Fruit fly (Drosophila melanogaster) whole organism, embryonic: ENCODE measurements around the gene mbm.

Experiments
- Atf3 ChIP-seq: fragments of 200-800 bp; sonication (Bioruptor generic); optimal IDR thresholded peaks from 3 replicates; lab custom pipeline; 2016; ENCODE audit warnings: missing biosample characterization, missing genetic modification characterization
- Atf6 ChIP-seq: fragments of 200-800 bp; sonication (Bioruptor generic); IDR thresholded peaks from 2 replicates; pipeline ENCODE4 v1.3.6; 2022; ENCODE audit warnings: missing biosample characterization, missing genetic modification characterization
- Awh ChIP-seq: fragments of 200-800 bp; sonication (Bioruptor generic); IDR thresholded peaks from 2 replicates; pipeline ENCODE4, ENCODE4 v1.3.6; 2022; ENCODE audit warnings: missing biosample characterization, missing genetic modification characterization
- Blimp-1 ChIP-seq: fragments of 200-800 bp; sonication (Bioruptor generic); optimal IDR thresholded peaks from 3 replicates; lab custom pipeline; 2018; ENCODE audit warnings: missing biosample characterization, missing genetic modification characterization, mild to moderate bottlenecking, moderate library complexity, missing genetic modification reagents
- C15 ChIP-seq: fragments of 200-800 bp; sonication (Bioruptor generic); IDR thresholded peaks from 3 replicates; pipeline ENCODE4 v1.3.6; 2022; ENCODE audit warnings: missing biosample characterization, missing genetic modification characterization
- CG10147 ChIP-seq: fragments of 200-800 bp; sonication (Bioruptor generic); optimal IDR thresholded peaks from 2 replicates; lab custom pipeline; 2019; ENCODE audit warnings: missing biosample characterization, mild to moderate bottlenecking, missing genetic modification characterization, moderate library complexity
- CG10366 ChIP-seq: fragments of 200-800 bp; sonication (Bioruptor generic); IDR thresholded peaks from 2 replicates; pipeline ENCODE4 v1.3.6; 2022; ENCODE audit warnings: missing biosample characterization, missing genetic modification characterization
- CG11456 ChIP-seq: fragments of 200-800 bp; sonication (Bioruptor generic); IDR thresholded peaks from 3 replicates; pipeline ENCODE4 v1.3.6; 2022; ENCODE audit warnings: missing biosample characterization, missing genetic modification characterization
- CG11560 ChIP-seq: fragments of 200-800 bp; sonication (Bioruptor generic); IDR thresholded peaks from 3 replicates; pipeline ENCODE4 v1.3.6; 2022; ENCODE audit warnings: missing biosample characterization, missing genetic modification characterization
- CG12942 ChIP-seq: fragments of 200-800 bp; sonication (Bioruptor generic); optimal IDR thresholded peaks from 3 replicates; lab custom pipeline; 2016; ENCODE audit warnings: missing biosample characterization, missing genetic modification characterization
- CG16863 ChIP-seq: fragments of 200-800 bp; sonication (Bioruptor generic); optimal IDR thresholded peaks from 3 replicates; lab custom pipeline; 2016; ENCODE audit warnings: missing biosample characterization, missing genetic modification characterization
- CG17912 ChIP-seq: fragments of 200-800 bp; sonication (Bioruptor generic); optimal IDR thresholded peaks from 2 replicates; lab custom pipeline; 2018; ENCODE audit warnings: missing biosample characterization, mild to moderate bottlenecking, missing genetic modification characterization
- CG1832 ChIP-seq: fragments of 200-800 bp; sonication (Bioruptor generic); optimal IDR thresholded peaks from 2 replicates; lab custom pipeline; 2017; ENCODE audit warnings: missing biosample characterization, mild to moderate bottlenecking, missing genetic modification characterization, inconsistent platforms
- CG18476 ChIP-seq: fragments of 200-800 bp; sonication (Bioruptor generic); optimal IDR thresholded peaks from 2 replicates; lab custom pipeline; 2016; ENCODE audit warnings: missing biosample characterization, mild to moderate bottlenecking, missing genetic modification characterization
- CG2116 ChIP-seq: fragments of 200-800 bp; sonication (Bioruptor generic); optimal IDR thresholded peaks from 3 replicates; lab custom pipeline; 2018; ENCODE audit warnings: missing biosample characterization, mild to moderate bottlenecking, missing genetic modification characterization
- CG2889 ChIP-seq: fragments of 200-800 bp; sonication (Bioruptor generic); IDR thresholded peaks from 3 replicates; pipeline ENCODE4 v1.3.6; 2022; ENCODE audit warnings: missing biosample characterization, missing genetic modification characterization
- CG31388 ChIP-seq: fragments of 200-800 bp; sonication (Bioruptor generic); optimal IDR thresholded peaks from 2 replicates; lab custom pipeline; 2016; ENCODE audit warnings: missing biosample characterization, missing genetic modification characterization
- CG32532 ChIP-seq: fragments of 200-800 bp; sonication (Bioruptor generic); IDR thresholded peaks from 2 replicates; pipeline ENCODE4 v1.3.6; 2022; ENCODE audit warnings: missing biosample characterization, missing genetic modification characterization
- CG3281 ChIP-seq: fragments of 200-800 bp; sonication (Bioruptor generic); optimal IDR thresholded peaks from 3 replicates; lab custom pipeline; 2017; ENCODE audit warnings: missing biosample characterization, mild to moderate bottlenecking, missing genetic modification characterization
- CG34422 ChIP-seq: fragments of 200-800 bp; sonication (Bioruptor generic); IDR thresholded peaks from 3 replicates; pipeline ENCODE4 v1.3.6; 2022; ENCODE audit warnings: missing biosample characterization, missing genetic modification characterization
- CG4328 ChIP-seq: fragments of 200-800 bp; sonication (Bioruptor generic); optimal IDR thresholded peaks from 3 replicates; lab custom pipeline; 2017; ENCODE audit warnings: missing biosample characterization, missing genetic modification reagents, missing genetic modification characterization
- CG7357 ChIP-seq: fragments of 200-800 bp; sonication (Bioruptor generic); IDR thresholded peaks from 3 replicates; pipeline ENCODE4 v1.3.6; 2022; ENCODE audit warnings: missing biosample characterization, missing genetic modification characterization
- CG7839 ChIP-seq: fragments of 200-800 bp; sonication (Bioruptor generic); optimal IDR thresholded peaks from 3 replicates; lab custom pipeline; 2018; ENCODE audit warnings: missing biosample characterization, mild to moderate bottlenecking, missing genetic modification characterization, moderate library complexity
- CG9727 ChIP-seq: fragments of 200-800 bp; sonication (Bioruptor generic); optimal IDR thresholded peaks from 3 replicates; lab custom pipeline; 2017; ENCODE audit warnings: missing biosample characterization, mild to moderate bottlenecking, missing genetic modification characterization
- Camta ChIP-seq: fragments of 200-800 bp; sonication (Bioruptor generic); optimal IDR thresholded peaks from 2 replicates; lab custom pipeline; 2016; ENCODE audit warnings: missing biosample characterization, missing genetic modification characterization
- Chrac-16 ChIP-seq: fragments of 200-800 bp; sonication (Bioruptor generic); optimal IDR thresholded peaks from 3 replicates; lab custom pipeline; 2016; ENCODE audit warnings: missing biosample characterization, missing genetic modification characterization
- CoRest ChIP-seq: fragments of 200-800 bp; sonication (Bioruptor generic); optimal IDR thresholded peaks from 3 replicates; lab custom pipeline; 2018; ENCODE audit warnings: missing biosample characterization, mild to moderate bottlenecking, missing genetic modification characterization, moderate library complexity
- Fer1 ChIP-seq: fragments of 200-800 bp; sonication (Bioruptor generic); optimal IDR thresholded peaks from 2 replicates; lab custom pipeline; 2017; ENCODE audit warnings: missing biosample characterization, mild to moderate bottlenecking, missing genetic modification characterization
- Gug ChIP-seq: fragments of 200-800 bp; sonication (Bioruptor generic); IDR thresholded peaks from 4 replicates; pipeline ENCODE4 v1.3.6; 2022; ENCODE audit warnings: missing biosample characterization, missing genetic modification characterization
- Hr3 ChIP-seq: fragments of 200-800 bp; sonication (Bioruptor generic); optimal IDR thresholded peaks from 3 replicates; lab custom pipeline; 2016; ENCODE audit warnings: missing biosample characterization, missing genetic modification characterization
- Hr39 ChIP-seq: fragments of >200 bp; optimal IDR thresholded peaks from 2 replicates; lab custom pipeline; 2017
- Hsf ChIP-seq: fragments of 200-800 bp; sonication (Bioruptor generic); optimal IDR thresholded peaks from 3 replicates; lab custom pipeline; 2016; ENCODE audit warnings: missing biosample characterization, missing genetic modification characterization
- Jarid2 ChIP-seq: fragments of 200-800 bp; sonication (Bioruptor generic); optimal IDR thresholded peaks from 3 replicates; lab custom pipeline; 2017; ENCODE audit warnings: mild to moderate bottlenecking, missing biosample characterization, missing genetic modification reagents, missing genetic modification characterization
- Trl ChIP-seq, 3 experiments: fragments of >200 bp in 2 of 3; fragments of 200-800 bp in 1 of 3; sonication (Bioruptor generic) in 1 of 3; optimal IDR thresholded peaks; 2 replicates in 1 of 3; 3 replicates in 2 of 3; lab custom pipeline; 2016 to 2017; ENCODE audit warnings: missing biosample characterization in 1 of 3, missing genetic modification characterization in 1 of 3
- al ChIP-seq: fragments of 200-800 bp; sonication (Bioruptor generic); IDR thresholded peaks from 2 replicates; pipeline ENCODE4 v1.3.6; 2022; ENCODE audit warnings: missing biosample characterization, missing genetic modification characterization
- crol ChIP-seq: fragments of 200-800 bp; sonication (Bioruptor generic); IDR thresholded peaks from 2 replicates; pipeline ENCODE4 v1.3.6; 2022; ENCODE audit warnings: missing biosample characterization, missing genetic modification characterization
- dan ChIP-seq: fragments of 200-800 bp; sonication (Bioruptor generic); IDR thresholded peaks from 2 replicates; pipeline ENCODE4 v1.3.6; 2022; ENCODE audit warnings: missing biosample characterization, missing genetic modification characterization
- en ChIP-seq: fragments of 200-800 bp; sonication (Bioruptor generic); optimal IDR thresholded peaks from 2 replicates; lab custom pipeline; 2016; ENCODE audit warnings: missing biosample characterization, missing genetic modification characterization
- ewg ChIP-seq: fragments of 200-800 bp; sonication (Bioruptor generic); optimal IDR thresholded peaks from 3 replicates; lab custom pipeline; 2017; ENCODE audit warnings: mild to moderate bottlenecking, missing biosample characterization, missing genetic modification reagents, missing genetic modification characterization
- exex ChIP-seq: fragments of 200-800 bp; sonication (Bioruptor generic); optimal IDR thresholded peaks from 4 replicates; lab custom pipeline; 2018; ENCODE audit warnings: missing biosample characterization, mild to moderate bottlenecking, missing genetic modification characterization, moderate library complexity
- gfzf ChIP-seq: fragments of 200-800 bp; sonication (Bioruptor generic); optimal IDR thresholded peaks from 2 replicates; lab custom pipeline; 2016; ENCODE audit warnings: missing biosample characterization, mild to moderate bottlenecking, missing genetic modification characterization, moderate library complexity
- gro ChIP-seq: fragments of 200-800 bp; sonication (Bioruptor generic); optimal IDR thresholded peaks from 2 replicates; lab custom pipeline; 2016; ENCODE audit warnings: missing biosample characterization, missing genetic modification characterization
- lola ChIP-seq, 3 experiments: fragments of >200 bp in 2 of 3; fragments of 200-800 bp in 1 of 3; sonication (Bioruptor generic) in 1 of 3; optimal IDR thresholded peaks; 2 replicates each; lab custom pipeline; 2017 to 2019; ENCODE audit warnings: missing biosample characterization in 3 of 3, missing genetic modification characterization in 3 of 3, mild to moderate bottlenecking in 1 of 3, moderate library complexity in 1 of 3
- maf-S ChIP-seq: fragments of 200-800 bp; sonication (Bioruptor generic); optimal IDR thresholded peaks from 2 replicates; lab custom pipeline; 2016; ENCODE audit warnings: missing biosample characterization, missing genetic modification characterization
- psq ChIP-seq: fragments of 200-800 bp; sonication (Bioruptor generic); optimal IDR thresholded peaks from 2 replicates; lab custom pipeline; 2017; ENCODE audit warnings: missing biosample characterization, missing genetic modification characterization
- rib ChIP-seq: fragments of 200-800 bp; sonication (Bioruptor generic); IDR thresholded peaks from 2 replicates; pipeline ENCODE4 v1.3.6; 2022; ENCODE audit warnings: missing biosample characterization, missing genetic modification characterization
- ro ChIP-seq: fragments of 200-800 bp; sonication (Bioruptor generic); IDR thresholded peaks from 2 replicates; pipeline ENCODE4 v1.3.6; 2022; ENCODE audit warnings: missing biosample characterization, missing genetic modification characterization
- schlank ChIP-seq: fragments of 200-800 bp; sonication (Bioruptor generic); optimal IDR thresholded peaks from 2 replicates; lab custom pipeline; 2018; ENCODE audit warnings: missing biosample characterization, mild to moderate bottlenecking, missing genetic modification characterization
- scrt ChIP-seq: fragments of 200-800 bp; sonication (Bioruptor generic); optimal IDR thresholded peaks from 2 replicates; lab custom pipeline; 2018; ENCODE audit warnings: missing biosample characterization, mild to moderate bottlenecking, missing genetic modification characterization, moderate library complexity
- sqz ChIP-seq: fragments of 200-800 bp; sonication (Bioruptor generic); optimal IDR thresholded peaks from 3 replicates; lab custom pipeline; 2018; ENCODE audit warnings: missing biosample characterization, mild to moderate bottlenecking, missing genetic modification characterization
- tgo ChIP-seq: fragments of 200-800 bp; sonication (Bioruptor generic); IDR thresholded peaks from 3 replicates; pipeline ENCODE4 v1.3.6; 2022; ENCODE audit warnings: missing biosample characterization, missing genetic modification characterization
- z ChIP-seq: fragments of 200-800 bp; sonication (Bioruptor generic); IDR thresholded peaks from 3 replicates; pipeline ENCODE4 v1.3.6; 2022; ENCODE audit warnings: missing biosample characterization, missing genetic modification characterization

The mbm gene

dm6 chr2L:298285-298644, 24.8 kb upstream of the mbm start (continued):
- no peak for TF ChIP-seq maf-S
- no peak for TF ChIP-seq al (GFP tag; lab: Robert Waterston, UW)
- no peak for TF ChIP-seq CG4328
- TF ChIP-seq schlank, result no peak
- TF ChIP-seq CoRest, result no peak
- no peak for TF ChIP-seq Hr39 (lab: Kevin White, UChicago)
- TF ChIP-seq CG1832 (GFP tag; lab: Kevin White, UChicago), result peak; percentile 91
- TF ChIP-seq lola (GFP tag; optimal IDR thresholded peaks at IDR 0.05; lab: Kevin White, UChicago), result no peak
- no peak for TF ChIP-seq CG10366 (GFP tag; lab: Robert Waterston, UW)
- no peak for TF ChIP-seq CG18476
- no peak for TF ChIP-seq CG11560 (tag; lab: Robert Waterston, UW)
- no peak for TF ChIP-seq CG12942
- TF ChIP-seq CG17912 (GFP tag; lab: Kevin White, UChicago), result no peak
- TF ChIP-seq Atf6 (GFP tag; lab: Robert Waterston, UW), result no peak
- TF ChIP-seq scrt, result peak; percentile 3
- TF ChIP-seq CG32532 (GFP tag; lab: Robert Waterston, UW), result no peak
- TF ChIP-seq Hr3 (GFP tag; lab: Kevin White, UChicago), result no peak
- no peak for TF ChIP-seq psq
- TF ChIP-seq Chrac-16 (GFP tag; lab: Kevin White, UChicago), result no peak
- TF ChIP-seq Fer1 (GFP tag; lab: Kevin White, UChicago), result no peak
- no peak for TF ChIP-seq Atf3 (GFP tag; lab: Kevin White, UChicago)
- TF ChIP-seq Gug, result no peak
- no peak for TF ChIP-seq tgo
- no peak for TF ChIP-seq CG11456
- no peak for TF ChIP-seq Jarid2
- TF ChIP-seq Blimp-1 (GFP tag; lab: Kevin White, UChicago), result no peak
- no peak for TF ChIP-seq Awh
- TF ChIP-seq Trl (optimal IDR thresholded peaks at IDR 0.05; lab: Kevin White, UChicago), result no peak
- TF ChIP-seq Trl (GFP tag; optimal IDR thresholded peaks at IDR 0.05; lab: Kevin White, UChicago), result no peak
- no peak for TF ChIP-seq z (GFP tag; lab: Robert Waterston, UW)
- no peak for TF ChIP-seq CG16863 (GFP tag; lab: Kevin White, UChicago)
- TF ChIP-seq CG34422 (GFP tag; lab: Robert Waterston, UW), result peak; percentile 54; the same call in 1 of the 3 replicates
- TF ChIP-seq dan (GFP tag; lab: Robert Waterston, UW), result no peak
- 0 out of 2 replicates have a peak, but pooled peaks have one; percentile 52 for TF ChIP-seq crol
- no peak for TF ChIP-seq ewg (GFP tag; lab: Kevin White, UChicago)
- TF ChIP-seq CG9727 (GFP tag; lab: Kevin White, UChicago), result peak; percentile 86
- TF ChIP-seq Camta, result no peak
- TF ChIP-seq CG3281 (GFP tag; lab: Kevin White, UChicago), result peak; percentile 4
- TF ChIP-seq CG7839, result no peak
- TF ChIP-seq CG2889 (GFP tag; lab: Robert Waterston, UW), result no peak
- TF ChIP-seq CG7357, result no peak
- no peak for TF ChIP-seq Hsf (GFP tag; lab: Kevin White, UChicago)
- TF ChIP-seq sqz (GFP tag; lab: Kevin White, UChicago), result no peak
- peak; percentile 1 for TF ChIP-seq exex
- no peak for TF ChIP-seq gro (GFP tag; lab: Kevin White, UChicago)
- no peak for TF ChIP-seq C15 (GFP tag; lab: Robert Waterston, UW)
- no peak for TF ChIP-seq en (GFP tag; lab: Kevin White, UChicago)
- no peak for TF ChIP-seq CG2116 (GFP tag; lab: Kevin White, UChicago)
- TF ChIP-seq CG10147 (GFP tag; lab: Kevin White, UChicago), result peak; percentile 9
- TF ChIP-seq gfzf, result no peak
- no peak for TF ChIP-seq ro (GFP tag; lab: Robert Waterston, UW)
- TF ChIP-seq rib (GFP tag; lab: Robert Waterston, UW), result peak; percentile 18; the same call in 1 of the 2 replicates
- TF ChIP-seq CG31388 (GFP tag; lab: Kevin White, UChicago), result no peak
